Worm (Caenorhabditis elegans): ENCODE measurements around the gene DC2.5.

The DC2.5 gene

ce11 chrV:238094-238493 is 25.5 kb upstream of the DC2.5 start, which contains the start of gene R02C2.1:
TSS of gene R02C2.1 (minus strand) at chrV:238194.
- TF ChIP-seq ceh-20 (GFP tag; IDR thresholded peaks at IDR 0.05), result no peak
- no peak for TF ChIP-seq nhr-77 (tag; optimal IDR thresholded peaks at IDR 0.05)
- no peak for TF ChIP-seq nhr-111 (GFP tag; optimal IDR thresholded peaks at IDR 0.05)

ce11 chrV:237012-237411 is 24.4 kb upstream of the DC2.5 start:
- TF ChIP-seq aha-1 (tag), result peak; percentile 90
- no peak for TF ChIP-seq fkh-10 (GFP tag; optimal IDR thresholded peaks at IDR 0.05)

DNA sequence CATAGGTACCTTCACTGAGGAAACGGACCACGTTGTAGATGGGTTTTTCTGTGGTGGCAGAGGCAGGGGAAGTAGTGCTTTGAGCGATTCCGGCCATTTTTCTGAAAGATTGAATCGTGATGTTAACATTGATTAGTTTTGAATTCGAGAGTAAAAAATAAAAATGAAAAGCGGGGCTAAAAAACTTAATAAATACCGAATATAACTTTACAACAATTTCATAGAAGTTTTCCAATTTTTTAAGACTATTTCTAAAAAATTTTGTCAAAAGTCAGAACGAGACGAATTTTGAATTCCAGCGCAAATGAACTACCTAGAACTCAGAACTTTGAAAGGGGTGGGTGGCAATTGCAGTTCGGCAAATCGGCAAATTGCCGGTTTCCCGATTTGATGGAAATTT is 22.0 kb upstream of the DC2.5 start, which contains the start of gene kin-33:
Gene kin-33, minus strand, starts transcription at position 101 of the 400 bp plus-strand sequence.
- TF ChIP-seq tag-97 (GFP tag; IDR thresholded peaks at IDR 0.05), result no peak

DNA sequence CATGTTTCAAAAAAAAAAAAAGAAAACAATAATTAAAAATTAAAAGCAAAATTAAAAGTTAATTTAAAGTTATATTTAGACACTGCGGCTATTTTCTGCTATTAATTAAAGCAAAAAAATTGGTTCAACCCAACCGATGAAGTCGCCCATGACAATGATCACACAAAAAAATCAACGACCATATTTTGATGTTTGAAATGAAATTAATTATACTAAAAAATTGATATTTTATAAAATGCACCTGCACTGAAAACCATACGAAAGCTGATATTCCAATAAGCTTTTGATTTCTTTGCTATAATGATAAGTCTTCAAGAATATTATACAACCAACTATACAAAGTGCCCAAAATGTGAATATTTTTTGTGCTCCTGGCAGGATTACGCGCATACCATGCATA is 7.0 kb upstream of the DC2.5 start, which contains the start of gene srh-80:
Gene srh-80, plus strand, starts transcription at position 301 of the 400 bp plus-strand sequence.
- TF ChIP-seq nhr-237 (tag; optimal IDR thresholded peaks at IDR 0.05) (no peak), unc-62 (GFP tag; optimal IDR thresholded peaks at IDR 0.05 in 1 of 2) (peak in 1 of 2 experiments; percentile 9), unc-62 (tag; optimal IDR thresholded peaks at IDR 0.05) (no peak), egl-43 (GFP tag; IDR thresholded peaks at IDR 0.05) (no peak)

- TF ChIP-seq unc-39 (tag; optimal IDR thresholded peaks at IDR 0.05) (no peak), ceh-44 (GFP tag; IDR thresholded peaks at IDR 0.05) (no peak), dve-1 (tag; optimal IDR thresholded peaks at IDR 0.05; ENCODE audit: insufficient read depth) (no peak), ctbp-1 (GFP tag; IDR thresholded peaks at IDR 0.05) (no peak), lin-29 (GFP tag; IDR thresholded peaks at IDR 0.05) (no peak)
Observed at ce11 chrV:216847-217246, 4.3 kb upstream of the DC2.5 start, which contains the start of gene srh-78. TSS of gene srh-78 (plus strand) at chrV:217147.

- TF ChIP-seq daf-16 (GFP tag; optimal IDR thresholded peaks at IDR 0.05) (no peak), daf-16 (tag; optimal IDR thresholded peaks at IDR 0.05) (no peak), cey-2 (tag; optimal IDR thresholded peaks at IDR 0.05; ENCODE audit: borderline replicate concordance, insufficient read depth) (no peak), dmd-9 (GFP tag; IDR thresholded peaks at IDR 0.05) (no peak), tra-1 (GFP tag; IDR thresholded peaks at IDR 0.05) (no peak), mxl-2 (GFP tag; conservative IDR thresholded peaks at IDR 0.05) (no peak), mdl-1 (tag; optimal IDR thresholded peaks at IDR 0.05) (no peak), php-3 (GFP tag; IDR thresholded peaks at IDR 0.05) (no peak), zip-2 (tag; optimal IDR thresholded peaks at IDR 0.05) (no peak)
Observed at ce11 chrV:215697-216096, 3.1 kb upstream of the DC2.5 start.

DNA sequence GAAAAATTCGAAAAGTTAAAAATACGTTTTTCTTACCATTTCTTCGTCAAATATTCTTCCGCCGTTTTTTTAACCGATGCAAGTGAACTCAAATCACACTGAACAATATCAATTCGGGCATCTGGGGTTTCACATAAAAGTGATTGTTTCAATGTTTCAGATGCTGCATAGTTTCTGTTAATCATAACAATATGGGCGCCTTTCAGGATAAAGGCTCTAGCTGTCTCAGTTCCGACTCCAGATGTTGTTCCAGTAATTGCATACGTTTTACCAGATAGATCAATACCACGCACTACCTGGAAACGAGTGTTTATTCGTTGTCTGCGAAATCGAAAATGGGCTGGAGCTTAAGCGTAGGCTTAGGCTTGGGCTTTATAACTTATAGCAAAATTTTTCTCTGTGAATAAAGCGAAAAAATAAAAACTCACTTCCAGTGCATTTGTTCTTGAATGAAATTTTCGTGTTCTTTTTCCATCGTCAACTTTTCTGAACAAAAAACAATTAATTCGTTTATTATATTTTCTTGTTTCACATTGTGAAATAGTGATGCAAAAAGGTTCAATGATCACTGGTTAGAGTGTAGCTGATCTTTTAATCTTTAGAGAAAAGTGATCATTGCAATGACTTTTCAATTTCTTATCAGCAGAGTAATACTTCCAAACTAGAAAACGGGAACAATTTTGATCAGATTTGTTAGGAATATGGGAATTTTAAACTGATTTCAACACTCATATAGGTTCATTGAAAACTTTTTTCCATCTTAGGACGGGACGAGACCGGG is 1.0 kb downstream of the DC2.5 start:
- TF ChIP-seq dpl-1 (GFP tag; optimal IDR thresholded peaks at IDR 0.05), result no peak
- TF ChIP-seq zfp-3 (GFP tag; conservative IDR thresholded peaks at IDR 0.05), result no peak
- TF ChIP-seq ctbp-1 (GFP tag; IDR thresholded peaks at IDR 0.05), result no peak
- TF ChIP-seq Y48G9A.11 (GFP tag; IDR thresholded peaks at IDR 0.05), result no peak
- TF ChIP-seq dmd-8 (GFP tag; IDR thresholded peaks at IDR 0.05), result no peak
- peak; percentile 60 for TF ChIP-seq mep-1 (tag; optimal IDR thresholded peaks at IDR 0.05)
- TF ChIP-seq ztf-7 (tag; optimal IDR thresholded peaks at IDR 0.05), result peak; percentile 50
- TF ChIP-seq zip-11 (GFP tag; IDR thresholded peaks at IDR 0.05), result no peak
- TF ChIP-seq zag-1 (tag; optimal IDR thresholded peaks at IDR 0.05), result no peak
- peak; percentile 73 for TF ChIP-seq dve-1 (tag; optimal IDR thresholded peaks at IDR 0.05; ENCODE audit: insufficient read depth)
- TF ChIP-seq lsy-2 (tag; optimal IDR thresholded peaks at IDR 0.05), result peak in 1 of 2 experiments; percentile 46
- no peak for TF ChIP-seq spr-1 (tag; optimal IDR thresholded peaks at IDR 0.05)
- no peak for TF ChIP-seq pha-4 (GFP tag; IDR thresholded peaks at IDR 0.05)
- no peak for TF ChIP-seq pha-4 (tag; optimal IDR thresholded peaks at IDR 0.05)
- TF ChIP-seq ceh-82 (tag; optimal IDR thresholded peaks at IDR 0.05), result no peak
- no peak for TF ChIP-seq nhr-102 (tag; optimal IDR thresholded peaks at IDR 0.05)
- no peak for TF ChIP-seq lin-1 (GFP tag; IDR thresholded peaks at IDR 0.05)
- no peak for TF ChIP-seq lim-7 (GFP tag; IDR thresholded peaks at IDR 0.05)
- no peak for TF ChIP-seq set-16 (GFP tag; IDR thresholded peaks at IDR 0.05)

Data from whole organism, L4 larva.